Worm (Caenorhabditis elegans) whole organism, L1 larva: ENCODE results near the gene Y48A6B.9.

Source experiments
- aly-2 ChIP-seq: fragments of 150-350 bp; optimal IDR thresholded peaks from 2 replicates; lab custom pipeline; 2014; ENCODE audit warnings: missing biosample characterization, missing genetic modification characterization
- blmp-1 ChIP-seq: fragments of 150-350 bp; optimal IDR thresholded peaks from 2 replicates; lab custom pipeline; 2014; ENCODE audit warnings: missing biosample characterization, missing genetic modification characterization
- ceh-8 ChIP-seq: fragments of 200-800 bp; sonication (Bioruptor generic); optimal IDR thresholded peaks from 2 replicates; lab custom pipeline; 2018; ENCODE audit warnings: mild to moderate bottlenecking, missing genetic modification characterization, moderate library complexity, missing compliant biosample characterization
- ceh-88 ChIP-seq: fragments of 200-800 bp; sonication (Bioruptor generic); IDR thresholded peaks from 2 replicates; pipeline ENCODE4 v1.3.6; 2022; ENCODE audit warnings: missing genetic modification characterization, missing compliant biosample characterization
- dpl-1 ChIP-seq, 3 experiments: fragments of 150-350 bp in 2 of 3; sonication (generic microtip) in 1 of 3; optimal IDR thresholded peaks; 2 replicates each; lab custom pipeline; 2014 to 2017; ENCODE audit warnings: missing biosample characterization in 3 of 3, missing genetic modification characterization in 3 of 3, missing genetic modification reagents in 3 of 3
- efl-1 ChIP-seq, 4 experiments: fragments of 150-350 bp; optimal IDR thresholded peaks in 3 of 4; peaks in 1 of 4; 1 replicate in 1 of 4; 2 replicates in 3 of 4; lab custom pipeline; 2014; ENCODE audit warnings: missing biosample characterization in 2 of 4, missing genetic modification characterization in 2 of 4, missing genetic modification reagents in 2 of 4
- egl-13 ChIP-seq: sonication (generic microtip); optimal IDR thresholded peaks from 2 replicates; lab custom pipeline; 2016; ENCODE audit warnings: missing genotype, missing genetic modification reagents, missing genetic modification characterization, missing compliant biosample characterization
- elt-2 ChIP-seq: sonication (generic microtip); optimal IDR thresholded peaks from 2 replicates; lab custom pipeline; 2016; ENCODE audit warnings: missing genetic modification characterization, mild to moderate bottlenecking, inconsistent platforms, missing compliant biosample characterization, missing genetic modification reagents
- lin-35 ChIP-seq, 2 experiments: fragments of 150-350 bp; optimal IDR thresholded peaks; 2 replicates each; lab custom pipeline; 2014; ENCODE audit warnings: missing biosample characterization in 2 of 2, missing genetic modification characterization in 2 of 2, missing genetic modification reagents in 2 of 2
- pax-3 ChIP-seq: fragments of 200-800 bp; sonication (Bioruptor generic); optimal IDR thresholded peaks from 2 replicates; lab custom pipeline; 2018; ENCODE audit warnings: mild to moderate bottlenecking, missing genetic modification characterization, moderate library complexity, missing compliant biosample characterization
- snu-23 ChIP-seq: sonication (generic microtip); optimal IDR thresholded peaks from 2 replicates; lab custom pipeline; 2016; ENCODE audit warnings: missing genetic modification characterization, missing compliant biosample characterization
- sup-37 ChIP-seq: fragments of 200-800 bp; sonication (Bioruptor generic); optimal IDR thresholded peaks from 2 replicates; lab custom pipeline; 2018; ENCODE audit warnings: mild to moderate bottlenecking, missing genetic modification characterization, missing compliant biosample characterization
- unc-30 ChIP-seq: sonication (generic microtip); optimal IDR thresholded peaks from 2 replicates; lab custom pipeline; 2017; ENCODE audit warnings: missing biosample characterization, missing genetic modification characterization
- unc-98 ChIP-seq: fragments of 200-800 bp; sonication (Bioruptor generic); IDR thresholded peaks from 2 replicates; pipeline ENCODE4 v1.3.6; 2022; ENCODE audit warnings: missing genetic modification characterization, missing compliant biosample characterization
- vab-15 ChIP-seq: sonication (generic microtip); optimal IDR thresholded peaks from 2 replicates; lab custom pipeline; 2017; ENCODE audit warnings: missing genotype, mild to moderate bottlenecking, missing genetic modification characterization, missing compliant biosample characterization
- xbp-1 ChIP-seq: sonication (generic microtip); optimal IDR thresholded peaks from 2 replicates; lab custom pipeline; 2016; ENCODE audit warnings: missing genetic modification characterization, missing compliant biosample characterization

Y48A6B.9 gene

DNA sequence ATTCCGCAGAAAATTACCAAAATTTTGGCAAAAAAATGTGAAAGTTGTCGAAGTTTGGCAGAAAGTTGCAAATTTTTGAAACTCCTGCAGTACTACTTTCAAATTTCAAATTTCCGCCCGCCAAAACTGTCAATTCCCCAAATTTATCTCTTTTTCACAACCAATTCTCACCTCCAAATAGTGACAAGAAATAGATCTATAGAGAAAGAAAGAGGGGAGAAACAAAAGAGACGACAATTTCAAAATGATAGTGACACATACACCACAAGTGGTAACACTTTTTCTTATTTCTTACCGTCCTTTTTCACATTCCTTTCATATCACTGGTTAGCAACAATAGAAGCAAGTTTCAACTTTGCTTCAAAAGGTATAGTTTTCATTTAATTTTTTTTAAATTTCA is 51.0 kb downstream of the Y48A6B.9 start:
- TF ChIP-seq pax-3 (tag; lab: Kevin White, UChicago) = no peak
- TF ChIP-seq unc-30 (tag; lab: Kevin White, UChicago) = no peak
- TF ChIP-seq lin-35 (GFP tag; optimal IDR thresholded peaks at IDR 0.05; lab: Kevin White, UChicago) = peak in 1 of 2 experiments; percentile 42
- TF ChIP-seq egl-13 (tag; lab: Kevin White, UChicago) = no peak
- TF ChIP-seq blmp-1 (tag; lab: Kevin White, UChicago) = peak; percentile 28
- no peak for TF ChIP-seq xbp-1
- TF ChIP-seq unc-98 (GFP tag; lab: Robert Waterston, UW) = no peak
- no peak for TF ChIP-seq aly-2 (tag; lab: Kevin White, UChicago)
- no peak for TF ChIP-seq elt-2 (tag; lab: Kevin White, UChicago)
- peak in 1 of 3 experiments; percentile 26 for TF ChIP-seq dpl-1 (GFP tag; optimal IDR thresholded peaks at IDR 0.05; lab: Kevin White, UChicago)
- TF ChIP-seq efl-1 (optimal IDR thresholded peaks at IDR 0.05; lab: Kevin White, UChicago) = no peak
- TF ChIP-seq efl-1 (GFP tag; optimal IDR thresholded peaks at IDR 0.05 in 1 of 2; lab: Kevin White, UChicago) = peak; percentile 29 to 66
- TF ChIP-seq ceh-88 (GFP tag; lab: Robert Waterston, UW) = no peak
- no peak for TF ChIP-seq vab-15 (tag; lab: Kevin White, UChicago)
- TF ChIP-seq snu-23 (GFP tag; lab: Kevin White, UChicago) = no peak
- TF ChIP-seq ceh-8 (GFP tag; lab: Kevin White, UChicago) = no peak
- no peak for TF ChIP-seq sup-37 (GFP tag; lab: Kevin White, UChicago)
